Worm (Caenorhabditis elegans): ENCODE results near the gene F25B5.3.
A peak's percentile ranks its signal among the peaks of the same experiment; 100 is the strongest.

The F25B5.3 gene

DNA sequence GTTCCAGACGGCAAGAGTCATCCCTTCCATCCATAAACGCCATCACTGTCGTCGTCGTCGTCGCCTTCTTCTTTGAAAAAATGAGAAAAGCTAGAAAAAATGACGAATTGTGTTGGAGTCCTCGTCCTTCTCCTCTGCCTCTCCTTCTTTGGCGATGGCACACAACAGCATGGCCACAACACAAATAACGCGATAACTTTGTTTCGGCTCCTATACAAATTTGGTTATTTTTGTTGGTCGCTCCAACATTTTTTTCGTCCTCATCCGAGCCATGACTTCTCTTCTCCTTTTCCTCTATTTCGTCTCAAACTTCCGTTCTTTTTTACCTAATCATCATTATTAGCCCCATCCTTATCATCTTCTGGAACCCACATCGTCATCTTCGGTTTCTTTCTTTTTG, 43.4 kb downstream of the F25B5.3 start:
- TF ChIP-seq ctbp-1 (GFP tag; IDR thresholded peaks at IDR 0.05) (0 out of 2 replicates have a peak, but pooled peaks have one; percentile 36), rbr-2 (tag; optimal IDR thresholded peaks at IDR 0.05) (peak; percentile 16), Y48G9A.11 (GFP tag; IDR thresholded peaks at IDR 0.05) (no peak), dmd-6 (GFP tag; IDR thresholded peaks at IDR 0.05) (no peak), ceh-62 (tag; optimal IDR thresholded peaks at IDR 0.05) (no peak), hmg-1.1 (GFP tag; IDR thresholded peaks at IDR 0.05) (no peak), nhr-77 (tag; optimal IDR thresholded peaks at IDR 0.05) (no peak), F26F4.8 (GFP tag; conservative IDR thresholded peaks at IDR 0.05) (no peak), unc-62 (GFP tag; optimal IDR thresholded peaks at IDR 0.05 in 1 of 2) (no peak), unc-62 (tag; optimal IDR thresholded peaks at IDR 0.05) (no peak), T20F7.1 (GFP tag; optimal IDR thresholded peaks at IDR 0.05) (no peak), daf-8 (GFP tag; IDR thresholded peaks at IDR 0.05) (no peak), unc-130 (GFP tag; optimal IDR thresholded peaks at IDR 0.05) (no peak), mes-2 (tag; optimal IDR thresholded peaks at IDR 0.05; ENCODE audit: poor library complexity, severe bottlenecking) (no peak), nhr-237 (tag; optimal IDR thresholded peaks at IDR 0.05) (no peak), skn-1 (tag; optimal IDR thresholded peaks at IDR 0.05) (no peak), lsy-2 (tag; optimal IDR thresholded peaks at IDR 0.05) (peak in 1 of 2 experiments; percentile 7), hlh-11 (tag; optimal IDR thresholded peaks at IDR 0.05) (no peak), nhr-48 (tag; optimal IDR thresholded peaks at IDR 0.05) (no peak), dve-1 (tag; optimal IDR thresholded peaks at IDR 0.05; ENCODE audit: insufficient read depth) (no peak), nhr-42 (GFP tag; IDR thresholded peaks at IDR 0.05) (no peak), lin-39 (tag; optimal IDR thresholded peaks at IDR 0.05) (no peak), Y105C5A.15 (GFP tag; IDR thresholded peaks at IDR 0.05) (no peak), sdz-12 (GFP tag; optimal IDR thresholded peaks at IDR 0.05) (no peak), daf-12 (tag; optimal IDR thresholded peaks at IDR 0.05) (no peak), zag-1 (tag; optimal IDR thresholded peaks at IDR 0.05) (no peak), lin-38 (GFP tag; IDR thresholded peaks at IDR 0.05) (no peak), ztf-7 (tag; optimal IDR thresholded peaks at IDR 0.05) (no peak), ces-1 (GFP tag; optimal IDR thresholded peaks at IDR 0.05) (peak; percentile 88), madf-9 (GFP tag; conservative IDR thresholded peaks at IDR 0.05) (no peak), set-16 (GFP tag; IDR thresholded peaks at IDR 0.05) (no peak), lin-29 (GFP tag; IDR thresholded peaks at IDR 0.05) (no peak), lin-15B (tag; optimal IDR thresholded peaks at IDR 0.05) (no peak), vab-7 (GFP tag; IDR thresholded peaks at IDR 0.05) (no peak), mxl-3 (GFP tag; optimal IDR thresholded peaks at IDR 0.05) (no peak)

DNA sequence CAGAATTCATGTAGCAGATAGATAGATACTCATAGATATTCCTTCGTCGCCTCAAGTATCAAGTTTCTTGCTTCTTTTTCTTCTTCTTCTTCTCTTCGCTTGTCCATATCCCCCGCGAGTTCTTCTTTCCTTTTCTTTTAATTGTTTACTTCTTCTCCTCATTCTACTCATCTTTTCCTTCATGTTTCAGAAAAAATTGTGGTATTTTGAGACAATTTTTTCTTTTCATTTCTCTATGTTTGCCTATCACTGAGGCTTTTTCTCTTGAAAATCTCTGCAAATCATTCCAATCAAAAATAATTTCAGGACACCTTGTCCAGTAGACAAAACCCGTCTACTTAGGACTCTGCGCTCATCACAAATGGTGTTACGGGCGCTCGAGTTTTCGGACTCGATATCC, 44.2 kb downstream of the F25B5.3 start, which contains the start of gene T04C9.1:
TSS of gene T04C9.1 (plus strand) at position 301 of the 400 bp plus-strand sequence.
- TF ChIP-seq duxl-1 (tag; optimal IDR thresholded peaks at IDR 0.05; ENCODE audit: poor library complexity) (no peak), fos-1 (tag; optimal IDR thresholded peaks at IDR 0.05) (no peak), pha-4 (GFP tag; IDR thresholded peaks at IDR 0.05) (no peak), pha-4 (tag; optimal IDR thresholded peaks at IDR 0.05) (no peak)

DNA sequence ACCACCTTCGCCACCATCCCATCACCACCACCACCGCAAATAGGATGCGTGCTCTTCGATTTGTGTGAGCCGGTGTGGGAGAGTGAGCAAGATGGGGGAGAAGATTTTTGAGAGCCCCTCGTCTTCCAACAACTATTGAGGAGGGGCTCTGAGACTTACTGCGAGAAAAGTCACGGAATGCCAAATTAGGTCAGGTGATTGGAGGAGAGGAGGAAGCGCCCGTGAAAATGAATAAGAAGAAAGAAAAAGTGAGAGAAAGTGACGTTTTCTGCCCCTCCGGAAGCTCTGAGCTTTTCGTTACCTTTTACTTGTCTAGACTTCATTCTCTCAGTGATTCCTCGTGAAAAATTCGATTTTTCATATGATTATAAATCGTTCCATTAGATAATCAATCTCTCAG, 50.0 kb downstream of the F25B5.3 start:
- 0 out of 2 replicates have a peak, but pooled peaks have one; percentile 31 for TF ChIP-seq set-16 (GFP tag; IDR thresholded peaks at IDR 0.05)
- 0 out of 2 replicates have a peak, but pooled peaks have one; percentile 8 for TF ChIP-seq ctbp-1 (GFP tag; IDR thresholded peaks at IDR 0.05)
- TF ChIP-seq hlh-30 (tag; optimal IDR thresholded peaks at IDR 0.05; ENCODE audit: insufficient read depth): peak; percentile 30
- no peak for TF ChIP-seq snpc-1.2 (GFP tag; IDR thresholded peaks at IDR 0.05)

All from whole organism, L4 larva.